Fruit fly (Drosophila melanogaster) whole organism, embryonic: Measurements from ENCODE around the gene Pp1alpha-96A.

Experiments
- Bdp1 ChIP-seq: fragments of 200-800 bp; sonication (Bioruptor generic); optimal IDR thresholded peaks from 3 replicates; lab custom pipeline; 2016; ENCODE audit warnings: missing biosample characterization, missing genetic modification characterization
- Bgb ChIP-seq: fragments of 200-800 bp; sonication (Bioruptor generic); IDR thresholded peaks from 2 replicates; pipeline ENCODE4 v1.3.6; 2022; ENCODE audit warnings: missing biosample characterization, missing genetic modification characterization; ENCODE audit not compliant: partially characterized antibody
- CG11504 ChIP-seq: fragments of 200-800 bp; sonication (Bioruptor generic); optimal IDR thresholded peaks from 3 replicates; lab custom pipeline; 2019; ENCODE audit warnings: missing biosample characterization, mild to moderate bottlenecking, missing genetic modification characterization, moderate library complexity
- CG11695 ChIP-seq: fragments of 200-800 bp; sonication (Bioruptor generic); IDR thresholded peaks from 3 replicates; pipeline ENCODE4 v1.3.6; 2022; ENCODE audit warnings: missing biosample characterization, missing genetic modification characterization
- CG11723 ChIP-seq: fragments of 200-800 bp; sonication (Bioruptor generic); optimal IDR thresholded peaks from 2 replicates; lab custom pipeline; 2017; ENCODE audit warnings: missing biosample characterization, mild to moderate bottlenecking, missing genetic modification characterization
- CG12219 ChIP-seq: fragments of 200-800 bp; sonication (Bioruptor generic); optimal IDR thresholded peaks from 3 replicates; lab custom pipeline; 2018; ENCODE audit warnings: missing biosample characterization, mild to moderate bottlenecking, missing genetic modification characterization
- CG13287 ChIP-seq: fragments of 200-800 bp; sonication (Bioruptor generic); IDR thresholded peaks from 2 replicates; pipeline ENCODE4 v1.3.6; 2022; ENCODE audit warnings: missing biosample characterization, missing genetic modification characterization; ENCODE audit not compliant: partially characterized antibody
- CG15011 ChIP-seq: fragments of 200-800 bp; sonication (Bioruptor generic); optimal IDR thresholded peaks from 3 replicates; lab custom pipeline; 2018; ENCODE audit warnings: missing biosample characterization, mild to moderate bottlenecking, missing genetic modification characterization
- CG17385 ChIP-seq: fragments of 200-800 bp; sonication (Bioruptor generic); optimal IDR thresholded peaks from 3 replicates; lab custom pipeline; 2018; ENCODE audit warnings: missing biosample characterization, mild to moderate bottlenecking, missing genetic modification characterization
- CG17568 ChIP-seq: fragments of 200-800 bp; sonication (Bioruptor generic); optimal IDR thresholded peaks from 2 replicates; lab custom pipeline; 2018; ENCODE audit warnings: missing biosample characterization, mild to moderate bottlenecking, missing genetic modification characterization, moderate library complexity
- CG18476 ChIP-seq: fragments of 200-800 bp; sonication (Bioruptor generic); optimal IDR thresholded peaks from 2 replicates; lab custom pipeline; 2016; ENCODE audit warnings: missing biosample characterization, mild to moderate bottlenecking, missing genetic modification characterization
- CG2116 ChIP-seq: fragments of 200-800 bp; sonication (Bioruptor generic); optimal IDR thresholded peaks from 3 replicates; lab custom pipeline; 2018; ENCODE audit warnings: missing biosample characterization, mild to moderate bottlenecking, missing genetic modification characterization
- CG30431 ChIP-seq: fragments of 200-800 bp; sonication (Bioruptor generic); optimal IDR thresholded peaks from 2 replicates; lab custom pipeline; 2017; ENCODE audit warnings: missing biosample characterization, missing genetic modification characterization
- CG32532 ChIP-seq: fragments of 200-800 bp; sonication (Bioruptor generic); IDR thresholded peaks from 2 replicates; pipeline ENCODE4 v1.3.6; 2022; ENCODE audit warnings: missing biosample characterization, missing genetic modification characterization
- CG5245 ChIP-seq: fragments of 200-800 bp; sonication (Bioruptor generic); optimal IDR thresholded peaks from 3 replicates; lab custom pipeline; 2016; ENCODE audit warnings: missing biosample characterization, missing genetic modification characterization
- CG6254 ChIP-seq: fragments of 200-800 bp; sonication (Bioruptor generic); optimal IDR thresholded peaks from 3 replicates; lab custom pipeline; 2017; ENCODE audit warnings: mild to moderate bottlenecking, missing biosample characterization, missing genetic modification reagents, missing genetic modification characterization
- CG7786 ChIP-seq: fragments of 200-800 bp; sonication (Bioruptor generic); optimal IDR thresholded peaks from 2 replicates; lab custom pipeline; 2016; ENCODE audit warnings: missing biosample characterization, missing genetic modification characterization
- CG8944 ChIP-seq: fragments of 200-800 bp; sonication (Bioruptor generic); optimal IDR thresholded peaks from 3 replicates; lab custom pipeline; 2016; ENCODE audit warnings: missing biosample characterization, missing genetic modification characterization
- CG9215 ChIP-seq: fragments of 200-800 bp; sonication (Bioruptor generic); IDR thresholded peaks from 2 replicates; pipeline ENCODE4 v1.3.6; 2022; ENCODE audit warnings: missing biosample characterization, missing genetic modification characterization
- CG9797 ChIP-seq: fragments of 200-800 bp; sonication (Bioruptor generic); optimal IDR thresholded peaks from 3 replicates; lab custom pipeline; 2018; ENCODE audit warnings: missing biosample characterization, mild to moderate bottlenecking, missing genetic modification characterization
- CG9932 ChIP-seq: fragments of 200-800 bp; sonication (Bioruptor generic); IDR thresholded peaks from 2 replicates; pipeline ENCODE4 v1.3.6; 2022; ENCODE audit warnings: missing biosample characterization, missing genetic modification characterization
- CoRest ChIP-seq: fragments of 200-800 bp; sonication (Bioruptor generic); optimal IDR thresholded peaks from 3 replicates; lab custom pipeline; 2018; ENCODE audit warnings: missing biosample characterization, mild to moderate bottlenecking, missing genetic modification characterization, moderate library complexity
- Dad ChIP-seq: fragments of 200-800 bp; sonication (Bioruptor generic); optimal IDR thresholded peaks from 3 replicates; lab custom pipeline; 2016; ENCODE audit warnings: missing biosample characterization, missing genetic modification characterization
- Dll ChIP-seq: fragments of 200-800 bp; sonication (Bioruptor generic); IDR thresholded peaks from 4 replicates; pipeline ENCODE4 v1.3.6; 2022; ENCODE audit warnings: missing biosample characterization, missing genetic modification characterization; ENCODE audit not compliant: partially characterized antibody
- E2f2 ChIP-seq: fragments of 200-800 bp; sonication (Bioruptor generic); IDR thresholded peaks from 2 replicates; pipeline ENCODE4 v1.3.6; 2022; ENCODE audit warnings: missing biosample characterization, missing genetic modification characterization
- Fer2 ChIP-seq: fragments of 200-800 bp; sonication (Bioruptor generic); optimal IDR thresholded peaks from 2 replicates; lab custom pipeline; 2018; ENCODE audit warnings: missing biosample characterization, mild to moderate bottlenecking, missing genetic modification characterization, moderate library complexity
- HmgZ ChIP-seq: fragments of 200-800 bp; sonication (Bioruptor generic); optimal IDR thresholded peaks from 2 replicates; lab custom pipeline; 2018; ENCODE audit warnings: missing biosample characterization, mild to moderate bottlenecking, missing genetic modification characterization
- Hr3 ChIP-seq: fragments of 200-800 bp; sonication (Bioruptor generic); optimal IDR thresholded peaks from 3 replicates; lab custom pipeline; 2016; ENCODE audit warnings: missing biosample characterization, missing genetic modification characterization
- Jarid2 ChIP-seq: fragments of 200-800 bp; sonication (Bioruptor generic); optimal IDR thresholded peaks from 3 replicates; lab custom pipeline; 2017; ENCODE audit warnings: mild to moderate bottlenecking, missing biosample characterization, missing genetic modification reagents, missing genetic modification characterization
- MBD-R2 ChIP-seq: fragments of 200-800 bp; sonication (Bioruptor generic); IDR thresholded peaks from 2 replicates; pipeline ENCODE4 v1.3.6; 2022; ENCODE audit warnings: missing biosample characterization, missing genetic modification characterization
- MESR4 ChIP-seq: fragments of 200-800 bp; sonication (Bioruptor generic); optimal IDR thresholded peaks from 2 replicates; lab custom pipeline; 2018; ENCODE audit warnings: missing biosample characterization, mild to moderate bottlenecking, missing genetic modification characterization, moderate library complexity
- PHDP ChIP-seq: fragments of 200-800 bp; sonication (Bioruptor generic); optimal IDR thresholded peaks from 3 replicates; lab custom pipeline; 2018; ENCODE audit warnings: missing biosample characterization, mild to moderate bottlenecking, missing genetic modification characterization, moderate library complexity
- Ssrp ChIP-seq: fragments of 200-800 bp; sonication (Bioruptor generic); optimal IDR thresholded peaks from 2 replicates; lab custom pipeline; 2018; ENCODE audit warnings: missing biosample characterization, mild to moderate bottlenecking, missing genetic modification characterization, moderate library complexity
- chn ChIP-seq: fragments of 200-800 bp; sonication (Bioruptor generic); optimal IDR thresholded peaks from 2 replicates; lab custom pipeline; 2016; ENCODE audit warnings: missing biosample characterization, missing genetic modification characterization
- dan ChIP-seq: fragments of 200-800 bp; sonication (Bioruptor generic); IDR thresholded peaks from 2 replicates; pipeline ENCODE4 v1.3.6; 2022; ENCODE audit warnings: missing biosample characterization, missing genetic modification characterization
- ewg ChIP-seq: fragments of 200-800 bp; sonication (Bioruptor generic); optimal IDR thresholded peaks from 3 replicates; lab custom pipeline; 2017; ENCODE audit warnings: mild to moderate bottlenecking, missing biosample characterization, missing genetic modification reagents, missing genetic modification characterization
- gfzf ChIP-seq: fragments of 200-800 bp; sonication (Bioruptor generic); optimal IDR thresholded peaks from 2 replicates; lab custom pipeline; 2016; ENCODE audit warnings: missing biosample characterization, mild to moderate bottlenecking, missing genetic modification characterization, moderate library complexity
- hbn ChIP-seq: fragments of 200-800 bp; sonication (Bioruptor generic); IDR thresholded peaks from 2 replicates; pipeline ENCODE4 v1.3.6; 2022; ENCODE audit warnings: missing biosample characterization, missing genetic modification characterization; ENCODE audit not compliant: partially characterized antibody
- kah ChIP-seq: fragments of 200-800 bp; sonication (Bioruptor generic); optimal IDR thresholded peaks from 2 replicates; lab custom pipeline; 2018; ENCODE audit warnings: missing biosample characterization, mild to moderate bottlenecking, missing genetic modification characterization
- nerfin-1 ChIP-seq: fragments of 200-800 bp; sonication (Bioruptor generic); optimal IDR thresholded peaks from 3 replicates; lab custom pipeline; 2019; ENCODE audit warnings: missing biosample characterization, mild to moderate bottlenecking, missing genetic modification characterization, moderate library complexity
- pita ChIP-seq: fragments of 200-800 bp; sonication (Bioruptor generic); optimal IDR thresholded peaks from 2 replicates; lab custom pipeline; 2017; ENCODE audit warnings: missing biosample characterization, mild to moderate bottlenecking, missing genetic modification characterization
- schlank ChIP-seq: fragments of 200-800 bp; sonication (Bioruptor generic); optimal IDR thresholded peaks from 2 replicates; lab custom pipeline; 2018; ENCODE audit warnings: missing biosample characterization, mild to moderate bottlenecking, missing genetic modification characterization
- sd ChIP-seq: fragments of 200-800 bp; sonication (Bioruptor generic); optimal IDR thresholded peaks from 3 replicates; lab custom pipeline; 2018; ENCODE audit warnings: missing biosample characterization, mild to moderate bottlenecking, missing genetic modification characterization, moderate library complexity
- sens-2 ChIP-seq: fragments of 200-800 bp; sonication (Bioruptor generic); IDR thresholded peaks from 2 replicates; pipeline ENCODE4 v1.3.6; 2022; ENCODE audit warnings: missing biosample characterization, missing genetic modification characterization
- sima ChIP-seq: fragments of 200-800 bp; sonication (Bioruptor generic); optimal IDR thresholded peaks from 2 replicates; lab custom pipeline; 2016; ENCODE audit warnings: missing biosample characterization, missing genetic modification characterization
- so ChIP-seq: fragments of 200-800 bp; sonication (Bioruptor generic); IDR thresholded peaks from 3 replicates; pipeline ENCODE4 v1.3.6; 2022; ENCODE audit warnings: missing biosample characterization, missing genetic modification characterization
- tll ChIP-seq, 2 experiments: fragments of 200-800 bp in 1 of 2; fragments of >200 bp in 1 of 2; sonication (Bioruptor generic) in 1 of 2; optimal IDR thresholded peaks; 2 replicates each; lab custom pipeline; 2017 to 2019; ENCODE audit warnings: missing biosample characterization in 2 of 2, missing genetic modification characterization in 2 of 2, mild to moderate bottlenecking in 1 of 2, moderate library complexity in 1 of 2
- trem ChIP-seq: fragments of 200-800 bp; optimal IDR thresholded peaks from 3 replicates; lab custom pipeline; 2019; ENCODE audit warnings: missing biosample characterization, mild to moderate bottlenecking, missing genetic modification characterization, moderate library complexity
- z ChIP-seq: fragments of 200-800 bp; sonication (Bioruptor generic); IDR thresholded peaks from 3 replicates; pipeline ENCODE4 v1.3.6; 2022; ENCODE audit warnings: missing biosample characterization, missing genetic modification characterization
- zf30C ChIP-seq: fragments of 200-800 bp; sonication (Bioruptor generic); optimal IDR thresholded peaks from 3 replicates; lab custom pipeline; 2018; ENCODE audit warnings: missing biosample characterization, mild to moderate bottlenecking, missing genetic modification characterization
- zfh1 ChIP-seq: fragments of 200-800 bp; sonication (Bioruptor generic); IDR thresholded peaks from 3 replicates; pipeline ENCODE4 v1.3.6; 2022; ENCODE audit warnings: missing biosample characterization, missing genetic modification characterization

Pp1alpha-96A gene

dm6 chr3R:24527845-24528244, 9.8 kb downstream of the Pp1alpha-96A start, which contains the start of gene CG6607 (continued):
- no peak for TF ChIP-seq CG9932 (GFP tag; lab: Robert Waterston, UW)
- peak; percentile 63 for TF ChIP-seq CG2116 (GFP tag; lab: Kevin White, UChicago)
- TF ChIP-seq hbn (GFP tag; lab: Robert Waterston, UW) = peak; percentile 41; the same call in 1 of the 2 replicates
- TF ChIP-seq CG9215 (GFP tag; lab: Robert Waterston, UW) = no peak
- no peak for TF ChIP-seq zf30C (GFP tag; lab: Kevin White, UChicago)
- TF ChIP-seq CG11504 (tag; lab: Kevin White, UChicago) = no peak
- TF ChIP-seq CG11723 (GFP tag; lab: Kevin White, UChicago) = no peak
- TF ChIP-seq kah (GFP tag; lab: Kevin White, UChicago) = no peak
- no peak for TF ChIP-seq CG17568 (GFP tag; lab: Kevin White, UChicago)
- no peak for TF ChIP-seq CG6254 (GFP tag; lab: Kevin White, UChicago)
- no peak for TF ChIP-seq sens-2 (GFP tag; lab: Robert Waterston, UW)
- no peak for TF ChIP-seq dan (GFP tag; lab: Robert Waterston, UW)
- TF ChIP-seq E2f2 = peak; percentile 62
- TF ChIP-seq Jarid2 (GFP tag; lab: Kevin White, UChicago) = no peak
- TF ChIP-seq gfzf (GFP tag; lab: Kevin White, UChicago) = peak; percentile 88
- TF ChIP-seq trem (tag; lab: Kevin White, UChicago) = peak; percentile 67
- TF ChIP-seq MESR4 = peak; percentile 64
- TF ChIP-seq nerfin-1 = no peak
- no peak for TF ChIP-seq chn (GFP tag; lab: Kevin White, UChicago)
- no peak for TF ChIP-seq CG8944
- TF ChIP-seq sima (GFP tag; lab: Kevin White, UChicago) = no peak
- TF ChIP-seq CG18476 (GFP tag; lab: Kevin White, UChicago) = no peak
- no peak for TF ChIP-seq Fer2
- TF ChIP-seq Dad (GFP tag; lab: Kevin White, UChicago) = no peak
- TF ChIP-seq tll (GFP tag; optimal IDR thresholded peaks at IDR 0.05; lab: Kevin White, UChicago) = no peak
- no peak for TF ChIP-seq CG30431
- no peak for TF ChIP-seq CG7786
- TF ChIP-seq MBD-R2 (GFP tag; lab: Robert Waterston, UW) = peak; percentile 69
- peak; percentile 33 for TF ChIP-seq sd (tag; lab: Kevin White, UChicago)
- TF ChIP-seq pita = no peak
- no peak for TF ChIP-seq CG12219
- peak; percentile 33; the same call in 1 of the 2 replicates for TF ChIP-seq Bgb (GFP tag; lab: Robert Waterston, UW)
- TF ChIP-seq CoRest (tag; lab: Kevin White, UChicago) = peak; percentile 40
- TF ChIP-seq CG11695 = no peak
- peak; percentile 93 for TF ChIP-seq CG17385 (GFP tag; lab: Kevin White, UChicago)
- TF ChIP-seq ewg (GFP tag; lab: Kevin White, UChicago) = no peak
- TF ChIP-seq CG9797 (GFP tag; lab: Kevin White, UChicago) = peak; percentile 70
- TF ChIP-seq so (GFP tag; lab: Robert Waterston, UW) = no peak
- no peak for TF ChIP-seq zfh1 (GFP tag; lab: Robert Waterston, UW)
- TF ChIP-seq schlank = no peak
- TF ChIP-seq CG5245 (GFP tag; lab: Kevin White, UChicago) = no peak

- TF ChIP-seq MBD-R2 (GFP tag; lab: Robert Waterston, UW) (peak; percentile 76), HmgZ (tag; lab: Kevin White, UChicago) (peak; percentile 1), Dll (peak; percentile 73; the same call in 3 of the 4 replicates), MESR4 (peak; percentile 37), Ssrp (tag; lab: Kevin White, UChicago) (no peak), CG15011 (GFP tag; lab: Kevin White, UChicago) (no peak), CG32532 (no peak), PHDP (tag; lab: Kevin White, UChicago) (no peak), z (no peak), Bdp1 (no peak), CG13287 (GFP tag; lab: Robert Waterston, UW) (peak; percentile 77), Hr3 (GFP tag; lab: Kevin White, UChicago) (peak; percentile 4), sd (tag; lab: Kevin White, UChicago) (no peak)
These were observed 12.3 kb downstream of the Pp1alpha-96A start, which contains the start of the genes CG13623 and ana1 for dm6 chr3R:24530328-24530727. Gene CG13623 (minus strand): TSS chr3R:24530558. Gene ana1 (plus strand): TSS chr3R:24530576.
